Fruit fly (Drosophila melanogaster): ENCODE measurements around the gene CG15387.

Gene CG15387

dm6 chr2L:2182735-2183340 lies 43.3 kb downstream of the CG15387 start (continued):
- no peak for TF ChIP-seq CG8281 (tag; optimal IDR thresholded peaks at IDR 0.05)
- no peak for TF ChIP-seq zen2 (GFP tag; IDR thresholded peaks at IDR 0.05; ENCODE audit: partially characterized antibody)
- TF ChIP-seq CG4730 (GFP tag; IDR thresholded peaks at IDR 0.05), result peak; percentile 44; the same call in 1 of the 2 replicates
- TF ChIP-seq MTF-1 (GFP tag; optimal IDR thresholded peaks at IDR 0.05; ENCODE audit: borderline replicate concordance), result peak; percentile 50
- no peak for TF ChIP-seq wor (GFP tag; IDR thresholded peaks at IDR 0.05)
- no peak for TF ChIP-seq mld (GFP tag; IDR thresholded peaks at IDR 0.05; ENCODE audit: partially characterized antibody)
- TF ChIP-seq CG3847 (GFP tag; IDR thresholded peaks at IDR 0.05), result 0 out of 2 replicates have a peak, but pooled peaks have one; percentile 12
- no peak for TF ChIP-seq Gsc (GFP tag; IDR thresholded peaks at IDR 0.05)
- TF ChIP-seq psq (GFP tag; optimal IDR thresholded peaks at IDR 0.05), result no peak
- peak; percentile 31 for TF ChIP-seq CG4617 (GFP tag; optimal IDR thresholded peaks at IDR 0.05; ENCODE audit: borderline replicate concordance)
- no peak for TF ChIP-seq Dip2 (GFP tag; IDR thresholded peaks at IDR 0.05)
- TF ChIP-seq CG14441 (GFP tag; IDR thresholded peaks at IDR 0.05), result no peak
- peak; percentile 8 for TF ChIP-seq CG10565 (GFP tag; optimal IDR thresholded peaks at IDR 0.05)
- TF ChIP-seq H2.0 (GFP tag; IDR thresholded peaks at IDR 0.05), result peak; percentile 58; the same call in 1 of the 2 replicates
- peak; percentile 83 for TF ChIP-seq sim (GFP tag; IDR thresholded peaks at IDR 0.05)
- 0 out of 2 replicates have a peak, but pooled peaks have one; percentile 10 for TF ChIP-seq Ptx1 (GFP tag; IDR thresholded peaks at IDR 0.05)
- peak; percentile 67; the same call in 2 of the 3 replicates for TF ChIP-seq CG2199 (GFP tag; IDR thresholded peaks at IDR 0.05)
- TF ChIP-seq D19A (tag; optimal IDR thresholded peaks at IDR 0.05), result peak; percentile 70
- TF ChIP-seq toy (GFP tag; IDR thresholded peaks at IDR 0.05), result no peak
- TF ChIP-seq trem (tag; optimal IDR thresholded peaks at IDR 0.05), result peak; percentile 81
- no peak; the same call in 2 of the 3 replicates for TF ChIP-seq ase (GFP tag; IDR thresholded peaks at IDR 0.05)
- no peak for TF ChIP-seq CG10431 (GFP tag; optimal IDR thresholded peaks at IDR 0.05)
- no peak for TF ChIP-seq D19B (GFP tag; optimal IDR thresholded peaks at IDR 0.05)
- no peak for TF ChIP-seq Tbp (GFP tag; optimal IDR thresholded peaks at IDR 0.05)
- TF ChIP-seq otp (GFP tag; IDR thresholded peaks at IDR 0.05), result peak; percentile 86
- TF ChIP-seq HLHmδ (GFP tag; optimal IDR thresholded peaks at IDR 0.05), result peak; percentile 51
- TF ChIP-seq gro (GFP tag; optimal IDR thresholded peaks at IDR 0.05), result no peak
- no peak for TF ChIP-seq CG16813 (GFP tag; IDR thresholded peaks at IDR 0.05; ENCODE audit: partially characterized antibody)
- TF ChIP-seq tll (GFP tag; optimal IDR thresholded peaks at IDR 0.05), result no peak
- TF ChIP-seq CG15269 (tag; optimal IDR thresholded peaks at IDR 0.05), result no peak
- TF ChIP-seq CG14860 (GFP tag; IDR thresholded peaks at IDR 0.05; ENCODE audit: partially characterized antibody), result no peak
- TF ChIP-seq CG12155 (GFP tag; optimal IDR thresholded peaks at IDR 0.05), result peak; percentile 41
- TF ChIP-seq sqz (GFP tag; optimal IDR thresholded peaks at IDR 0.05), result peak; percentile 36
- TF ChIP-seq disco-r (GFP tag; optimal IDR thresholded peaks at IDR 0.05), result no peak
- TF ChIP-seq dati (GFP tag; IDR thresholded peaks at IDR 0.05), result no peak
- no peak for TF ChIP-seq al (GFP tag; IDR thresholded peaks at IDR 0.05)
- no peak for TF ChIP-seq CG16779 (GFP tag; IDR thresholded peaks at IDR 0.05)
- no peak for TF ChIP-seq prd (optimal IDR thresholded peaks at IDR 0.05)
- TF ChIP-seq prd (GFP tag; IDR thresholded peaks at IDR 0.05), result peak; percentile 80
- TF ChIP-seq Hmr (GFP tag; optimal IDR thresholded peaks at IDR 0.05), result no peak
- TF ChIP-seq ewg (GFP tag; optimal IDR thresholded peaks at IDR 0.05), result no peak
- peak; percentile 92 for TF ChIP-seq CG4404 (GFP tag; IDR thresholded peaks at IDR 0.05)
- TF ChIP-seq CG17361 (GFP tag; IDR thresholded peaks at IDR 0.05), result peak; percentile 66; the same call in 2 of the 3 replicates
- TF ChIP-seq Bgb (GFP tag; IDR thresholded peaks at IDR 0.05; ENCODE audit: partially characterized antibody), result no peak
- no peak for TF ChIP-seq Lim3 (GFP tag; IDR thresholded peaks at IDR 0.05)
- TF ChIP-seq nau (GFP tag; optimal IDR thresholded peaks at IDR 0.05), result no peak
- peak; percentile 9 for TF ChIP-seq en (GFP tag; optimal IDR thresholded peaks at IDR 0.05)
- TF ChIP-seq maf-S (GFP tag; optimal IDR thresholded peaks at IDR 0.05), result no peak
- peak; percentile 38 for TF ChIP-seq Max (GFP tag; optimal IDR thresholded peaks at IDR 0.05)
- TF ChIP-seq CG6683 (GFP tag; optimal IDR thresholded peaks at IDR 0.05), result no peak

All from whole organism, embryonic.